Worm (Caenorhabditis elegans): Measurements from ENCODE around the gene Y45F10C.2.

ce11 chrIV:13700847-13701246 is 38.4 kb upstream of the Y45F10C.2 start:
- no peak for TF ChIP-seq klf-2 (GFP tag; conservative IDR thresholded peaks at IDR 0.05)
- TF ChIP-seq flt-1 (GFP tag; IDR thresholded peaks at IDR 0.05): no peak
- no peak for TF ChIP-seq cog-1 (tag; optimal IDR thresholded peaks at IDR 0.05)
